Worm (Caenorhabditis elegans) whole organism, early embryonic: ENCODE results near the gene sec-6.

Source experiments
- B0310.2 ChIP-seq: sonication (generic microtip); optimal IDR thresholded peaks from 2 replicates; lab custom pipeline; 2016; ENCODE audit warnings: mild to moderate bottlenecking, missing genetic modification characterization, missing compliant biosample characterization
- F13C5.2 ChIP-seq: sonication (generic microtip); optimal IDR thresholded peaks from 2 replicates; lab custom pipeline; 2017; ENCODE audit warnings: mild to moderate bottlenecking, missing genetic modification characterization, inconsistent platforms, missing compliant biosample characterization
- aly-1 ChIP-seq: sonication (generic microtip); optimal IDR thresholded peaks from 2 replicates; lab custom pipeline; 2016; ENCODE audit warnings: missing genetic modification characterization, missing compliant biosample characterization
- ama-1 ChIP-seq: fragments of 150-350 bp; optimal IDR thresholded peaks from 2 replicates; lab custom pipeline; 2014
- ceh-13 ChIP-seq: fragments of 200-800 bp; sonication (Bioruptor generic); optimal IDR thresholded peaks from 2 replicates; lab custom pipeline; 2018; ENCODE audit warnings: mild to moderate bottlenecking, missing genetic modification characterization, missing compliant biosample characterization
- ceh-36 ChIP-seq: sonication (generic microtip); optimal IDR thresholded peaks from 2 replicates; lab custom pipeline; 2016; ENCODE audit warnings: missing genetic modification characterization, inconsistent platforms, missing compliant biosample characterization
- ets-7 ChIP-seq: sonication (generic microtip); optimal IDR thresholded peaks from 2 replicates; lab custom pipeline; 2016; ENCODE audit warnings: missing genotype, missing genetic modification characterization, missing compliant biosample characterization
- flt-1 ChIP-seq: fragments of 200-800 bp; sonication (Bioruptor generic); IDR thresholded peaks from 2 replicates; pipeline ENCODE4 v1.3.6; 2022; ENCODE audit warnings: missing genetic modification characterization, missing compliant biosample characterization
- hmbx-1 ChIP-seq: sonication (generic microtip); optimal IDR thresholded peaks from 2 replicates; lab custom pipeline; 2016; ENCODE audit warnings: mild to moderate bottlenecking, missing genetic modification characterization, missing compliant biosample characterization
- hmg-4 ChIP-seq: fragments of 200-800 bp; sonication (Bioruptor generic); optimal IDR thresholded peaks from 2 replicates; lab custom pipeline; 2018; ENCODE audit warnings: mild to moderate bottlenecking, missing genetic modification characterization, missing compliant biosample characterization
- hnd-1 ChIP-seq: sonication (generic microtip); optimal IDR thresholded peaks from 2 replicates; lab custom pipeline; 2016; ENCODE audit warnings: missing genetic modification characterization, missing compliant biosample characterization
- pes-1 ChIP-seq: fragments of 200-800 bp; sonication (Bioruptor generic); IDR thresholded peaks from 2 replicates; pipeline ENCODE4 v1.3.6; 2022; ENCODE audit warnings: missing genetic modification reagents, missing genetic modification characterization, missing compliant biosample characterization
- scrt-1 ChIP-seq: fragments of 200-800 bp; sonication (Bioruptor generic); IDR thresholded peaks from 2 replicates; pipeline ENCODE4 v1.3.6; 2022; ENCODE audit warnings: missing genetic modification characterization, missing compliant biosample characterization
- sea-1 ChIP-seq: fragments of 200-800 bp; sonication (Bioruptor generic); conservative IDR thresholded peaks from 2 replicates; pipeline ENCODE4 v1.3.6; 2022; ENCODE audit warnings: missing genetic modification characterization, missing compliant biosample characterization
- tbx-11 ChIP-seq: fragments of 200-800 bp; sonication (Bioruptor generic); IDR thresholded peaks from 2 replicates; pipeline ENCODE4 v1.3.6; 2022; ENCODE audit warnings: missing genetic modification characterization, missing compliant biosample characterization
- tbx-37 ChIP-seq: fragments of 200-800 bp; sonication (Bioruptor generic); conservative IDR thresholded peaks from 2 replicates; pipeline ENCODE4 v1.3.6; 2022; ENCODE audit warnings: missing genetic modification reagents, missing genetic modification characterization, missing compliant biosample characterization
- tra-4 ChIP-seq: sonication (generic microtip); optimal IDR thresholded peaks from 2 replicates; lab custom pipeline; 2017; ENCODE audit warnings: missing genetic modification characterization, missing compliant biosample characterization

The sec-6 gene

ce11 chrII:5334628-5335027 lies 24.7 kb upstream of the sec-6 start:
- TF ChIP-seq hmg-4 (GFP tag; lab: Kevin White, UChicago) (no peak), tbx-37 (no peak), B0310.2 (tag; lab: Kevin White, UChicago) (no peak), sea-1 (GFP tag; lab: Robert Waterston, UW) (no peak), flt-1 (no peak), hmbx-1 (no peak), hnd-1 (tag; lab: Kevin White, UChicago) (no peak), aly-1 (no peak), pes-1 (GFP tag; lab: Robert Waterston, UW) (no peak), ceh-36 (tag; lab: Kevin White, UChicago) (no peak)

ce11 chrII:5335370-5336034 lies 23.9 kb upstream of the sec-6 start:
- no peak for TF ChIP-seq scrt-1 (GFP tag; lab: Robert Waterston, UW)
- no peak for TF ChIP-seq pes-1 (GFP tag; lab: Robert Waterston, UW)
- TF ChIP-seq hmbx-1 = no peak
- no peak for TF ChIP-seq tra-4
- TF ChIP-seq ceh-36 (tag; lab: Kevin White, UChicago) = no peak
- no peak for TF ChIP-seq flt-1

- TF ChIP-seq sea-1 (GFP tag; lab: Robert Waterston, UW) (no peak), ceh-36 (tag; lab: Kevin White, UChicago) (no peak), hmbx-1 (no peak), tbx-11 (GFP tag; lab: Robert Waterston, UW) (peak; percentile 20; the same call in 1 of the 2 replicates), hmg-4 (GFP tag; lab: Kevin White, UChicago) (no peak), tra-4 (no peak), F13C5.2 (tag; lab: Kevin White, UChicago) (peak; percentile 38), pes-1 (GFP tag; lab: Robert Waterston, UW) (no peak), hnd-1 (tag; lab: Kevin White, UChicago) (no peak), scrt-1 (GFP tag; lab: Robert Waterston, UW) (no peak), ets-7 (tag; lab: Kevin White, UChicago) (no peak), ceh-13 (no peak), aly-1 (peak; percentile 6), ama-1 (lab: Kevin White, UChicago) (no peak), flt-1 (no peak), tbx-37 (no peak)
These were observed 23.3 kb upstream of the sec-6 start for ce11 chrII:5336035-5336376.

ce11 chrII:5336660-5337494 lies 22.5 kb upstream of the sec-6 start:
- TF ChIP-seq hmg-4 (GFP tag; lab: Kevin White, UChicago) (peak; percentile 13), aly-1 (no peak), hmbx-1 (no peak)

ce11 chrII:5337495-5337840 lies 21.9 kb upstream of the sec-6 start:
- TF ChIP-seq sea-1 (GFP tag; lab: Robert Waterston, UW) = no peak
- no peak for TF ChIP-seq B0310.2 (tag; lab: Kevin White, UChicago)
- TF ChIP-seq tbx-37 = no peak
- no peak for TF ChIP-seq tbx-11 (GFP tag; lab: Robert Waterston, UW)
- no peak for TF ChIP-seq hnd-1 (tag; lab: Kevin White, UChicago)
- no peak for TF ChIP-seq aly-1
- TF ChIP-seq ceh-13 = no peak
- TF ChIP-seq F13C5.2 (tag; lab: Kevin White, UChicago) = no peak
- no peak for TF ChIP-seq scrt-1 (GFP tag; lab: Robert Waterston, UW)
- TF ChIP-seq ceh-36 (tag; lab: Kevin White, UChicago) = no peak
- TF ChIP-seq tra-4 = no peak
- TF ChIP-seq pes-1 (GFP tag; lab: Robert Waterston, UW) = no peak
- no peak for TF ChIP-seq hmg-4 (GFP tag; lab: Kevin White, UChicago)
- TF ChIP-seq ama-1 (lab: Kevin White, UChicago) = no peak
- TF ChIP-seq hmbx-1 = no peak
- no peak for TF ChIP-seq ets-7 (tag; lab: Kevin White, UChicago)
- TF ChIP-seq flt-1 = no peak

- TF ChIP-seq sea-1 (GFP tag; lab: Robert Waterston, UW) (no peak), tbx-37 (no peak), ets-7 (tag; lab: Kevin White, UChicago) (no peak), ama-1 (lab: Kevin White, UChicago) (no peak), tra-4 (no peak), ceh-36 (tag; lab: Kevin White, UChicago) (no peak), tbx-11 (GFP tag; lab: Robert Waterston, UW) (no peak), hmg-4 (GFP tag; lab: Kevin White, UChicago) (no peak), flt-1 (no peak), F13C5.2 (tag; lab: Kevin White, UChicago) (no peak), pes-1 (GFP tag; lab: Robert Waterston, UW) (no peak), aly-1 (no peak)
These were observed 21.1 kb upstream of the sec-6 start for ce11 chrII:5338301-5338700.

- no peak for TF ChIP-seq F13C5.2 (tag; lab: Kevin White, UChicago)
- no peak for TF ChIP-seq B0310.2 (tag; lab: Kevin White, UChicago)
- no peak for TF ChIP-seq hnd-1 (tag; lab: Kevin White, UChicago)
- no peak for TF ChIP-seq hmg-4 (GFP tag; lab: Kevin White, UChicago)
- TF ChIP-seq aly-1 = no peak
- no peak for TF ChIP-seq sea-1 (GFP tag; lab: Robert Waterston, UW)
- no peak for TF ChIP-seq flt-1
- TF ChIP-seq tra-4 = no peak
- TF ChIP-seq pes-1 (GFP tag; lab: Robert Waterston, UW) = no peak
- no peak for TF ChIP-seq ceh-13
- TF ChIP-seq tbx-11 (GFP tag; lab: Robert Waterston, UW) = no peak
- no peak for TF ChIP-seq ets-7 (tag; lab: Kevin White, UChicago)
- TF ChIP-seq ama-1 (lab: Kevin White, UChicago) = no peak
- TF ChIP-seq tbx-37 = no peak
- no peak for TF ChIP-seq ceh-36 (tag; lab: Kevin White, UChicago)
These were observed 19.8 kb upstream of the sec-6 start for ce11 chrII:5339547-5339946.
